Worm (Caenorhabditis elegans): ENCODE results near the gene F38A1.8.

- TF ChIP-seq lin-13 (tag; optimal IDR thresholded peaks at IDR 0.05) (no peak), mab-5 (tag; optimal IDR thresholded peaks at IDR 0.05) (no peak), nhr-237 (tag; optimal IDR thresholded peaks at IDR 0.05) (no peak), ztf-11 (tag; optimal IDR thresholded peaks at IDR 0.05) (no peak), bed-3 (GFP tag; optimal IDR thresholded peaks at IDR 0.05) (no peak), unc-120 (tag; optimal IDR thresholded peaks at IDR 0.05; ENCODE audit: poor library complexity, severe bottlenecking) (no peak), snpc-4 (tag; optimal IDR thresholded peaks at IDR 0.05) (no peak), M03D4.4 (tag; optimal IDR thresholded peaks at IDR 0.05) (no peak), blmp-1 (tag; optimal IDR thresholded peaks at IDR 0.05) (no peak), ceh-83 (GFP tag; optimal IDR thresholded peaks at IDR 0.05) (no peak), unc-62 (GFP tag; optimal IDR thresholded peaks at IDR 0.05) (no peak), sem-2 (GFP tag; optimal IDR thresholded peaks at IDR 0.05) (no peak), unc-39 (tag; optimal IDR thresholded peaks at IDR 0.05) (no peak)
Measured at ce11 chrIV:1261024-1261423, 21.4 kb upstream of the F38A1.8 start, which contains the start of gene clec-169.

Data from whole organism, mixed stage, embryonic.